Worm (Caenorhabditis elegans) whole organism, L2 larva: ENCODE data around the gene C35D10.8.
A peak's percentile ranks its signal among the peaks of the same experiment; 100 is the strongest.

ENCODE experiments used
- C34F6.9 ChIP-seq: fragments of 150-350 bp; optimal IDR thresholded peaks from 2 replicates; lab custom pipeline; 2014; ENCODE audit warnings: missing biosample characterization, missing genetic modification characterization
- F13H6.1 ChIP-seq: sonication (generic microtip); optimal IDR thresholded peaks from 2 replicates; lab custom pipeline; 2016; ENCODE audit warnings: missing genetic modification characterization, missing compliant biosample characterization
- R02D3.7 ChIP-seq: fragments of 150-350 bp; optimal IDR thresholded peaks from 2 replicates; lab custom pipeline; 2014; ENCODE audit warnings: missing biosample characterization, missing genetic modification characterization
- Y55F3AM.14 ChIP-seq: fragments of 200-800 bp; sonication (Bioruptor generic); optimal IDR thresholded peaks from 2 replicates; lab custom pipeline; 2018; ENCODE audit warnings: mild to moderate bottlenecking, missing genetic modification characterization, missing compliant biosample characterization
- ZK546.5 ChIP-seq: sonication (generic microtip); optimal IDR thresholded peaks from 2 replicates; lab custom pipeline; 2017; ENCODE audit warnings: missing biosample characterization, missing genetic modification characterization
- alr-1 ChIP-seq: fragments of 150-350 bp; optimal IDR thresholded peaks from 2 replicates; lab custom pipeline; 2014; ENCODE audit warnings: missing biosample characterization, missing genetic modification characterization
- aly-2 ChIP-seq: fragments of 150-350 bp; optimal IDR thresholded peaks from 2 replicates; lab custom pipeline; 2014; ENCODE audit warnings: missing biosample characterization, missing genetic modification characterization
- ama-1 ChIP-seq: fragments of 150-350 bp; optimal IDR thresholded peaks from 2 replicates; lab custom pipeline; 2018; ENCODE audit warnings: inconsistent platforms
- blmp-1 ChIP-seq: sonication (generic microtip); optimal IDR thresholded peaks from 2 replicates; lab custom pipeline; 2017; ENCODE audit warnings: missing genetic modification characterization, mild to moderate bottlenecking, missing compliant biosample characterization, antibody characterized with exemption, moderate library complexity; ENCODE audit not compliant: insufficient read depth
- ceh-16 ChIP-seq: fragments of 150-350 bp; optimal IDR thresholded peaks from 2 replicates; lab custom pipeline; 2014; ENCODE audit warnings: missing biosample characterization, missing genetic modification characterization
- ceh-82 ChIP-seq: fragments of 150-350 bp; optimal IDR thresholded peaks from 2 replicates; lab custom pipeline; 2014; ENCODE audit warnings: missing biosample characterization, missing genetic modification characterization
- crh-2 ChIP-seq: sonication (generic microtip); optimal IDR thresholded peaks from 2 replicates; lab custom pipeline; 2017; ENCODE audit warnings: missing biosample characterization, missing genetic modification characterization
- dmd-4 ChIP-seq: sonication (generic microtip); optimal IDR thresholded peaks from 2 replicates; lab custom pipeline; 2017; ENCODE audit warnings: missing biosample characterization, missing genetic modification characterization
- elt-1 ChIP-seq: fragments of 150-350 bp; optimal IDR thresholded peaks from 2 replicates; lab custom pipeline; 2014; ENCODE audit warnings: missing biosample characterization, missing genetic modification characterization
- elt-3 ChIP-seq: sonication (generic microtip); optimal IDR thresholded peaks from 2 replicates; lab custom pipeline; 2017; ENCODE audit warnings: missing biosample characterization, missing genetic modification characterization
- gmeb-1 ChIP-seq: fragments of 150-350 bp; optimal IDR thresholded peaks from 2 replicates; lab custom pipeline; 2014; ENCODE audit warnings: missing biosample characterization, missing genetic modification characterization
- lin-11 ChIP-seq: fragments of 150-350 bp; sonication (generic microtip); optimal IDR thresholded peaks from 2 replicates; lab custom pipeline; 2014; ENCODE audit warnings: missing biosample characterization, missing genetic modification characterization, inconsistent platforms, mixed read lengths
- lin-13 ChIP-seq: fragments of 150-350 bp; optimal IDR thresholded peaks from 2 replicates; lab custom pipeline; 2014; ENCODE audit warnings: missing biosample characterization, missing genetic modification reagents, missing genetic modification characterization
- lin-39 ChIP-seq: fragments of 150-350 bp; optimal IDR thresholded peaks from 2 replicates; lab custom pipeline; 2014; ENCODE audit warnings: missing biosample characterization, missing genetic modification reagents, missing genetic modification characterization
- lsy-2 ChIP-seq, 2 experiments: fragments of 150-350 bp in 1 of 2; sonication (generic microtip) in 1 of 2; optimal IDR thresholded peaks; 2 replicates each; lab custom pipeline; 2014 to 2017; ENCODE audit warnings: missing biosample characterization in 2 of 2, missing genetic modification characterization in 2 of 2
- mab-5 ChIP-seq: fragments of 150-350 bp; optimal IDR thresholded peaks from 2 replicates; lab custom pipeline; 2014; ENCODE audit warnings: missing biosample characterization, missing genetic modification characterization
- mbf-1 ChIP-seq: sonication (generic microtip); optimal IDR thresholded peaks from 2 replicates; lab custom pipeline; 2017; ENCODE audit warnings: missing biosample characterization, missing genetic modification characterization
- mdl-1 ChIP-seq, 2 experiments: fragments of 150-350 bp in 1 of 2; sonication (generic microtip) in 1 of 2; optimal IDR thresholded peaks; 2 replicates each; lab custom pipeline; 2017; ENCODE audit warnings: missing biosample characterization in 2 of 2, missing genetic modification characterization in 2 of 2
- nhr-10 ChIP-seq: sonication (generic microtip); optimal IDR thresholded peaks from 2 replicates; lab custom pipeline; 2017; ENCODE audit warnings: missing biosample characterization, missing genetic modification characterization
- nhr-11 ChIP-seq: fragments of 150-350 bp; optimal IDR thresholded peaks from 2 replicates; lab custom pipeline; 2014; ENCODE audit warnings: missing biosample characterization, missing genetic modification characterization
- nhr-129 ChIP-seq: fragments of 150-350 bp; optimal IDR thresholded peaks from 2 replicates; lab custom pipeline; 2014; ENCODE audit warnings: missing biosample characterization, missing genetic modification characterization
- nhr-23 ChIP-seq: fragments of 150-350 bp; optimal IDR thresholded peaks from 2 replicates; lab custom pipeline; 2014; ENCODE audit warnings: missing biosample characterization, missing genetic modification reagents, missing genetic modification characterization
- nhr-237 ChIP-seq: fragments of 150-350 bp; optimal IDR thresholded peaks from 2 replicates; lab custom pipeline; 2014; ENCODE audit warnings: missing biosample characterization, missing genetic modification characterization
- nhr-25 ChIP-seq: fragments of 150-350 bp; sonication (generic microtip); optimal IDR thresholded peaks from 3 replicates; lab custom pipeline; 2014; ENCODE audit warnings: missing biosample characterization, missing genetic modification characterization
- nhr-6 ChIP-seq: fragments of 150-350 bp; optimal IDR thresholded peaks from 2 replicates; lab custom pipeline; 2014; ENCODE audit warnings: missing biosample characterization, missing genetic modification characterization
- nhr-77 ChIP-seq: fragments of 150-350 bp; optimal IDR thresholded peaks from 2 replicates; lab custom pipeline; 2014; ENCODE audit warnings: missing biosample characterization, missing genetic modification characterization
- peb-1 ChIP-seq: fragments of 150-350 bp; optimal IDR thresholded peaks from 2 replicates; lab custom pipeline; 2014; ENCODE audit warnings: missing biosample characterization, missing genetic modification characterization
- sem-4 ChIP-seq: fragments of 150-350 bp; optimal IDR thresholded peaks from 2 replicates; lab custom pipeline; 2014; ENCODE audit warnings: missing biosample characterization, missing genetic modification reagents, missing genetic modification characterization
- skn-1 ChIP-seq: sonication (generic microtip); optimal IDR thresholded peaks from 2 replicates; lab custom pipeline; 2017; ENCODE audit warnings: missing biosample characterization, missing genetic modification characterization
- sma-3 ChIP-seq: sonication (generic microtip); optimal IDR thresholded peaks from 2 replicates; lab custom pipeline; 2016; ENCODE audit warnings: missing genetic modification reagents, missing genetic modification characterization, missing compliant biosample characterization
- sma-9 ChIP-seq, 2 experiments: fragments of 150-350 bp in 1 of 2; sonication (generic microtip) in 1 of 2; optimal IDR thresholded peaks; 2 replicates each; lab custom pipeline; 2014 to 2016; ENCODE audit warnings: missing genetic modification characterization in 2 of 2, mild to moderate bottlenecking in 1 of 2, missing biosample characterization in 1 of 2, missing compliant biosample characterization in 1 of 2, missing genetic modification reagents in 1 of 2, moderate library complexity in 1 of 2
- snpc-4 ChIP-seq: fragments of 150-350 bp; optimal IDR thresholded peaks from 2 replicates; lab custom pipeline; 2014; ENCODE audit warnings: missing biosample characterization, missing genetic modification characterization
- unc-39 ChIP-seq: fragments of 150-350 bp; optimal IDR thresholded peaks from 2 replicates; lab custom pipeline; 2014; ENCODE audit warnings: missing biosample characterization, missing genetic modification characterization
- unc-55 ChIP-seq: fragments of 150-350 bp; sonication (generic microtip); optimal IDR thresholded peaks from 3 replicates; lab custom pipeline; 2014; ENCODE audit warnings: missing biosample characterization, missing genetic modification reagents, missing genetic modification characterization
- unc-62 ChIP-seq: fragments of 150-350 bp; optimal IDR thresholded peaks from 2 replicates; lab custom pipeline; 2014; ENCODE audit warnings: missing biosample characterization, missing genetic modification reagents, missing genetic modification characterization
- ztf-1 ChIP-seq: fragments of 200-800 bp; sonication (Bioruptor generic); conservative IDR thresholded peaks from 2 replicates; pipeline ENCODE4 v1.3.6; 2022; ENCODE audit warnings: missing genetic modification characterization, missing compliant biosample characterization
- ztf-11 ChIP-seq: sonication (generic microtip); optimal IDR thresholded peaks from 2 replicates; lab custom pipeline; 2017; ENCODE audit warnings: missing biosample characterization, missing genetic modification characterization
- ztf-4 ChIP-seq: fragments of 150-350 bp; optimal IDR thresholded peaks from 2 replicates; lab custom pipeline; 2014; ENCODE audit warnings: missing biosample characterization, missing genetic modification characterization

Gene C35D10.8

ce11 chrIII:4873395-4873794 lies 18.4 kb downstream of the C35D10.8 start:
- TF ChIP-seq unc-62 (GFP tag; lab: Kevin White, UChicago) (no peak), nhr-129 (tag; lab: Kevin White, UChicago) (no peak), nhr-23 (tag; lab: Kevin White, UChicago) (no peak), F13H6.1 (no peak), lin-13 (GFP tag; lab: Kevin White, UChicago) (no peak), dmd-4 (tag; lab: Kevin White, UChicago) (no peak), unc-39 (tag; lab: Kevin White, UChicago) (no peak), nhr-25 (tag; lab: Kevin White, UChicago) (no peak), lsy-2 (tag; optimal IDR thresholded peaks at IDR 0.05; lab: Kevin White, UChicago) (no peak), Y55F3AM.14 (GFP tag; lab: Kevin White, UChicago) (no peak)
- TF ChIP-seq, all 48 proteins: peak for 0

ce11 chrIII:4874671-4875070 lies 19.7 kb downstream of the C35D10.8 start, which contains the start of gene C35D10.12:
TSS of gene C35D10.12 (minus strand) at chrIII:4874771.
- no peak for TF ChIP-seq nhr-10
- TF ChIP-seq ZK546.5 (tag; lab: Kevin White, UChicago), result no peak
- TF ChIP-seq nhr-6 (tag; lab: Kevin White, UChicago), result no peak
- TF ChIP-seq elt-3, result no peak
- TF ChIP-seq nhr-25 (tag; lab: Kevin White, UChicago), result no peak
- TF ChIP-seq ztf-1, result no peak
- no peak for TF ChIP-seq ama-1 (lab: Kevin White, UChicago)
- no peak for TF ChIP-seq F13H6.1
- TF ChIP-seq R02D3.7, result no peak
- no peak for TF ChIP-seq mab-5
- TF ChIP-seq nhr-77 (tag; lab: Kevin White, UChicago), result no peak
- TF ChIP-seq unc-39 (tag; lab: Kevin White, UChicago), result no peak
- no peak for TF ChIP-seq aly-2
- no peak for TF ChIP-seq snpc-4 (tag; lab: Kevin White, UChicago)
- no peak for TF ChIP-seq ztf-4
- no peak for TF ChIP-seq peb-1 (tag; lab: Kevin White, UChicago)
- no peak for TF ChIP-seq lin-11
- TF ChIP-seq crh-2, result no peak

ce11 chrIII:4875663-4876062 lies 20.6 kb downstream of the C35D10.8 start:
- TF ChIP-seq ama-1 (lab: Kevin White, UChicago) (no peak), sma-9 (GFP tag; optimal IDR thresholded peaks at IDR 0.05; lab: Kevin White, UChicago) (peak; percentile 9), sma-9 (tag; optimal IDR thresholded peaks at IDR 0.05; lab: Kevin White, UChicago) (no peak), nhr-6 (tag; lab: Kevin White, UChicago) (no peak), sma-3 (GFP tag; lab: Kevin White, UChicago) (no peak), nhr-129 (tag; lab: Kevin White, UChicago) (peak; percentile 50), Y55F3AM.14 (GFP tag; lab: Kevin White, UChicago) (no peak), elt-3 (no peak), C34F6.9 (tag; lab: Kevin White, UChicago) (peak; percentile 49), alr-1 (no peak), lin-11 (peak; percentile 4), nhr-25 (tag; lab: Kevin White, UChicago) (no peak)

ce11 chrIII:4878281-4878680 lies 23.3 kb downstream of the C35D10.8 start, which contains the start of the genes tost-1 and arx-6:
TSS of gene tost-1 (minus strand) at chrIII:4878311.
TSS of gene arx-6 (plus strand) at chrIII:4878658.
- TF ChIP-seq unc-62 (GFP tag; lab: Kevin White, UChicago) (no peak), sem-4 (tag; lab: Kevin White, UChicago) (no peak), lin-39 (tag; lab: Kevin White, UChicago) (no peak), lin-13 (GFP tag; lab: Kevin White, UChicago) (no peak), alr-1 (no peak), ceh-16 (tag; lab: Kevin White, UChicago) (no peak), ama-1 (lab: Kevin White, UChicago) (no peak), R02D3.7 (no peak), C34F6.9 (tag; lab: Kevin White, UChicago) (peak; percentile 66), ZK546.5 (tag; lab: Kevin White, UChicago) (no peak), mdl-1 (tag; optimal IDR thresholded peaks at IDR 0.05; lab: Kevin White, UChicago) (no peak), ztf-4 (no peak), nhr-77 (tag; lab: Kevin White, UChicago) (no peak), sma-9 (GFP tag; optimal IDR thresholded peaks at IDR 0.05; lab: Kevin White, UChicago) (no peak), sma-9 (tag; optimal IDR thresholded peaks at IDR 0.05; lab: Kevin White, UChicago) (no peak), aly-2 (no peak), nhr-129 (tag; lab: Kevin White, UChicago) (peak; percentile 54), nhr-11 (tag; lab: Kevin White, UChicago) (no peak), mab-5 (peak; percentile 15), nhr-23 (tag; lab: Kevin White, UChicago) (no peak), ceh-82 (tag; lab: Kevin White, UChicago) (no peak), unc-39 (tag; lab: Kevin White, UChicago) (no peak), skn-1 (tag; lab: Kevin White, UChicago) (no peak), elt-1 (no peak), peb-1 (tag; lab: Kevin White, UChicago) (no peak), ztf-11 (tag; lab: Kevin White, UChicago) (no peak), mbf-1 (tag; lab: Kevin White, UChicago) (no peak), nhr-237 (no peak), F13H6.1 (peak; percentile 1), blmp-1 (tag; lab: Kevin White, UChicago) (no peak), sma-3 (GFP tag; lab: Kevin White, UChicago) (peak; percentile 13), snpc-4 (tag; lab: Kevin White, UChicago) (no peak), elt-3 (no peak), dmd-4 (tag; lab: Kevin White, UChicago) (no peak), unc-55 (GFP tag; lab: Kevin White, UChicago) (peak; percentile 71), nhr-6 (tag; lab: Kevin White, UChicago) (no peak), crh-2 (peak; percentile 15), gmeb-1 (tag; lab: Kevin White, UChicago) (peak; percentile 88)
